Worm (Caenorhabditis elegans): Measurements from ENCODE around the gene K08E4.8.

K08E4.8 gene

ce11 chrIV:12012439-12013003 is 48.6 kb downstream of the K08E4.8 start:
- peak; percentile 25; the same call in 1 of the 2 replicates for TF ChIP-seq tra-1 (GFP tag; IDR thresholded peaks at IDR 0.05)
- no peak for TF ChIP-seq hlh-30 (tag; optimal IDR thresholded peaks at IDR 0.05; ENCODE audit: insufficient read depth)
- TF ChIP-seq mep-1 (tag; optimal IDR thresholded peaks at IDR 0.05): no peak
- 0 out of 2 replicates have a peak, but pooled peaks have one; percentile 12 for TF ChIP-seq hmg-1.1 (GFP tag; IDR thresholded peaks at IDR 0.05)
- TF ChIP-seq daf-16 (GFP tag; optimal IDR thresholded peaks at IDR 0.05): peak in 1 of 2 experiments; percentile 81
- TF ChIP-seq daf-16 (tag; optimal IDR thresholded peaks at IDR 0.05): no peak
- TF ChIP-seq egl-43 (GFP tag; IDR thresholded peaks at IDR 0.05): no peak
- TF ChIP-seq set-16 (GFP tag; IDR thresholded peaks at IDR 0.05): peak; percentile 70
- no peak for TF ChIP-seq F26F4.8 (GFP tag; conservative IDR thresholded peaks at IDR 0.05)
- TF ChIP-seq hif-1 (tag; optimal IDR thresholded peaks at IDR 0.05): no peak
- TF ChIP-seq hlh-11 (tag; optimal IDR thresholded peaks at IDR 0.05): peak; percentile 63
- peak; percentile 61 for TF ChIP-seq nhr-11 (tag; optimal IDR thresholded peaks at IDR 0.05)
- peak; percentile 38 for TF ChIP-seq mxl-3 (GFP tag; optimal IDR thresholded peaks at IDR 0.05)
- TF ChIP-seq unc-62 (GFP tag; optimal IDR thresholded peaks at IDR 0.05 in 1 of 2): peak in 1 of 2 experiments; percentile 0
- TF ChIP-seq unc-62 (tag; optimal IDR thresholded peaks at IDR 0.05): no peak
- peak; percentile 50 for TF ChIP-seq aha-1 (tag)
- TF ChIP-seq dmd-8 (GFP tag; IDR thresholded peaks at IDR 0.05): no peak
- no peak for TF ChIP-seq spr-1 (tag; optimal IDR thresholded peaks at IDR 0.05)

ce11 chrIV:12010859-12011258 is 50.3 kb downstream of the K08E4.8 start, which contains the start of the genes ZK617.26 and unc-22:
Gene ZK617.26 (minus strand): TSS chrIV:12010959.
Gene unc-22 (minus strand): TSS chrIV:12011007.
- TF ChIP-seq lsy-2 (tag; optimal IDR thresholded peaks at IDR 0.05): no peak
- no peak for TF ChIP-seq rbr-2 (tag; optimal IDR thresholded peaks at IDR 0.05)
- TF ChIP-seq mxl-3 (GFP tag; optimal IDR thresholded peaks at IDR 0.05): no peak
- no peak for TF ChIP-seq nhr-6 (tag; optimal IDR thresholded peaks at IDR 0.05)
- TF ChIP-seq hlh-30 (tag; optimal IDR thresholded peaks at IDR 0.05; ENCODE audit: insufficient read depth): no peak
- no peak for TF ChIP-seq ceh-82 (tag; optimal IDR thresholded peaks at IDR 0.05)
- no peak for TF ChIP-seq nhr-102 (tag; optimal IDR thresholded peaks at IDR 0.05)
- no peak for TF ChIP-seq arid-1 (GFP tag; conservative IDR thresholded peaks at IDR 0.05)
- no peak for TF ChIP-seq cey-2 (tag; optimal IDR thresholded peaks at IDR 0.05; ENCODE audit: borderline replicate concordance, insufficient read depth)
- TF ChIP-seq egl-27 (tag; optimal IDR thresholded peaks at IDR 0.05): no peak
- TF ChIP-seq nhr-10 (tag; optimal IDR thresholded peaks at IDR 0.05): no peak
- TF ChIP-seq mdl-1 (tag; optimal IDR thresholded peaks at IDR 0.05): no peak
- no peak for TF ChIP-seq set-16 (GFP tag; IDR thresholded peaks at IDR 0.05)
- TF ChIP-seq ces-1 (GFP tag; optimal IDR thresholded peaks at IDR 0.05): no peak
- TF ChIP-seq snpc-4 (tag; optimal IDR thresholded peaks at IDR 0.05): no peak
- no peak for TF ChIP-seq R02D3.7 (tag; optimal IDR thresholded peaks at IDR 0.05)
- no peak for TF ChIP-seq F49E8.2 (tag; optimal IDR thresholded peaks at IDR 0.05; ENCODE audit: borderline replicate concordance)
